Worm (Caenorhabditis elegans): ENCODE measurements around the gene T05C12.4.

T05C12.4 gene

ce11 chrII:8131413-8131966 is 48.7 kb downstream of the T05C12.4 start:
- TF ChIP-seq unc-42 (tag; optimal IDR thresholded peaks at IDR 0.05) = peak; percentile 8
- TF ChIP-seq fkh-6 (tag; optimal IDR thresholded peaks at IDR 0.05) = peak; percentile 3
- TF ChIP-seq pha-2 (tag; optimal IDR thresholded peaks at IDR 0.05) = no peak
- peak; percentile 43 for TF ChIP-seq elt-4 (tag; optimal IDR thresholded peaks at IDR 0.05)
- no peak for TF ChIP-seq zip-5 (tag; optimal IDR thresholded peaks at IDR 0.05)
- TF ChIP-seq ceh-18 (tag; optimal IDR thresholded peaks at IDR 0.05) = peak; percentile 5
- TF ChIP-seq ceh-24 (tag; optimal IDR thresholded peaks at IDR 0.05) = no peak
- TF ChIP-seq nfya-1 (tag; optimal IDR thresholded peaks at IDR 0.05) = peak; percentile 16
- peak; percentile 35 for TF ChIP-seq ceh-6 (GFP tag; optimal IDR thresholded peaks at IDR 0.05)

ce11 chrII:8130792-8131191 is 49.4 kb downstream of the T05C12.4 start:
- no peak for TF ChIP-seq elt-2 (tag; optimal IDR thresholded peaks at IDR 0.05)
- no peak for TF ChIP-seq F13H6.1 (tag; optimal IDR thresholded peaks at IDR 0.05)
- TF ChIP-seq ref-2 (tag; optimal IDR thresholded peaks at IDR 0.05) = peak; percentile 4
- no peak for TF ChIP-seq zip-5 (tag; optimal IDR thresholded peaks at IDR 0.05)
- no peak for TF ChIP-seq dve-1 (tag; optimal IDR thresholded peaks at IDR 0.05)
- no peak for TF ChIP-seq ceh-45 (GFP tag; IDR thresholded peaks at IDR 0.05)

- no peak for TF ChIP-seq sdc-2 (tag; optimal IDR thresholded peaks at IDR 0.05)
- no peak for TF ChIP-seq elt-2 (tag; optimal IDR thresholded peaks at IDR 0.05)
- TF ChIP-seq ceh-18 (tag; optimal IDR thresholded peaks at IDR 0.05) = no peak
- no peak for TF ChIP-seq dve-1 (tag; optimal IDR thresholded peaks at IDR 0.05)
- TF ChIP-seq ama-1 (optimal IDR thresholded peaks at IDR 0.05) = no peak
- no peak for TF ChIP-seq odd-2 (tag; optimal IDR thresholded peaks at IDR 0.05)
- TF ChIP-seq ceh-14 (tag; optimal IDR thresholded peaks at IDR 0.05) = no peak
- TF ChIP-seq ceh-6 (GFP tag; optimal IDR thresholded peaks at IDR 0.05) = no peak
- no peak for TF ChIP-seq pqm-1 (tag; optimal IDR thresholded peaks at IDR 0.05)
- TF ChIP-seq ztf-16 (tag; optimal IDR thresholded peaks at IDR 0.05) = no peak
- TF ChIP-seq nfya-1 (tag; optimal IDR thresholded peaks at IDR 0.05) = no peak
- no peak for TF ChIP-seq mec-3 (tag; optimal IDR thresholded peaks at IDR 0.05; ENCODE audit: borderline replicate concordance)
- TF ChIP-seq ttx-3 (tag; optimal IDR thresholded peaks at IDR 0.05) = no peak
- no peak for TF ChIP-seq lin-11 (tag; optimal IDR thresholded peaks at IDR 0.05)
- TF ChIP-seq pha-2 (tag; optimal IDR thresholded peaks at IDR 0.05) = no peak
Observed at ce11 chrII:8129495-8130010, 50.6 kb downstream of the T05C12.4 start, which contains the start of gene ulp-4. TSS of gene ulp-4 (plus strand) at chrII:8129960.

- TF ChIP-seq elt-2 (tag; optimal IDR thresholded peaks at IDR 0.05) (no peak), hlh-15 (tag; optimal IDR thresholded peaks at IDR 0.05) (no peak)
Observed at ce11 chrII:8129040-8129387, 51.2 kb downstream of the T05C12.4 start.

ce11 chrII:8128273-8129039 is 51.7 kb downstream of the T05C12.4 start:
- peak; percentile 45 for TF ChIP-seq ref-2 (tag; optimal IDR thresholded peaks at IDR 0.05)
- TF ChIP-seq C38D4.7 (GFP tag; optimal IDR thresholded peaks at IDR 0.05) = peak; percentile 28
- no peak for TF ChIP-seq ztf-16 (tag; optimal IDR thresholded peaks at IDR 0.05)
- no peak for TF ChIP-seq ceh-6 (GFP tag; optimal IDR thresholded peaks at IDR 0.05)
- no peak for TF ChIP-seq dve-1 (tag; optimal IDR thresholded peaks at IDR 0.05)
- TF ChIP-seq lin-11 (tag; optimal IDR thresholded peaks at IDR 0.05) = peak; percentile 33
- TF ChIP-seq mec-3 (tag; optimal IDR thresholded peaks at IDR 0.05; ENCODE audit: borderline replicate concordance) = peak; percentile 43
- TF ChIP-seq dmd-4 (tag; optimal IDR thresholded peaks at IDR 0.05; ENCODE audit: borderline replicate concordance) = no peak
- peak; percentile 31 for TF ChIP-seq C08G9.2 (tag; optimal IDR thresholded peaks at IDR 0.05)
- no peak for TF ChIP-seq zip-5 (tag; optimal IDR thresholded peaks at IDR 0.05)
- peak; percentile 49; the same call in 1 of the 2 replicates for TF ChIP-seq ceh-45 (GFP tag; IDR thresholded peaks at IDR 0.05)
- no peak for TF ChIP-seq elt-4 (tag; optimal IDR thresholded peaks at IDR 0.05)
- peak; percentile 1 for TF ChIP-seq unc-42 (tag; optimal IDR thresholded peaks at IDR 0.05)
- TF ChIP-seq fkh-6 (tag; optimal IDR thresholded peaks at IDR 0.05) = peak; percentile 43
- peak; percentile 67 for TF ChIP-seq nfya-1 (tag; optimal IDR thresholded peaks at IDR 0.05)
- TF ChIP-seq lim-6 (tag; optimal IDR thresholded peaks at IDR 0.05) = no peak
- peak; percentile 17 for TF ChIP-seq ttx-3 (tag; optimal IDR thresholded peaks at IDR 0.05)
- TF ChIP-seq hlh-6 (tag; optimal IDR thresholded peaks at IDR 0.05) = peak; percentile 72
- no peak for TF ChIP-seq ceh-2 (tag; optimal IDR thresholded peaks at IDR 0.05)
- TF ChIP-seq unc-86 (tag; optimal IDR thresholded peaks at IDR 0.05) = no peak
- TF ChIP-seq ceh-18 (tag; optimal IDR thresholded peaks at IDR 0.05) = peak; percentile 58
- TF ChIP-seq hlh-8 (tag; optimal IDR thresholded peaks at IDR 0.05) = peak; percentile 12
- peak; percentile 1 for TF ChIP-seq pha-2 (tag; optimal IDR thresholded peaks at IDR 0.05)
- peak; percentile 70 for TF ChIP-seq syd-9 (tag; optimal IDR thresholded peaks at IDR 0.05)
- peak; percentile 63 for TF ChIP-seq ceh-34 (tag; optimal IDR thresholded peaks at IDR 0.05)
- no peak for TF ChIP-seq K02D7.2 (tag; optimal IDR thresholded peaks at IDR 0.05)
- TF ChIP-seq T23F11.4 (GFP tag; optimal IDR thresholded peaks at IDR 0.05) = peak; percentile 57
- TF ChIP-seq nhr-232 (tag; optimal IDR thresholded peaks at IDR 0.05) = peak; percentile 39
- TF ChIP-seq eyg-1 (tag; optimal IDR thresholded peaks at IDR 0.05) = no peak
- peak; percentile 52 for TF ChIP-seq pros-1 (tag; optimal IDR thresholded peaks at IDR 0.05)

All from whole organism, late embryonic.